Fruit fly (Drosophila melanogaster) whole organism: ENCODE data around the gene CG14693.

Experiments used
- pan ChIP-seq: fragments of >200 bp; optimal IDR thresholded peaks from 2 replicates; lab custom pipeline; 2017
- psq ChIP-seq: fragments of >200 bp; optimal IDR thresholded peaks from 2 replicates; lab custom pipeline; 2017

dm6 chr3R:10850636-10851035, 35.8 kb upstream of the CG14693 start:
- TF ChIP-seq pan (lab: Kevin White, UChicago) (peak; percentile 44), psq (no peak)
